Worm (Caenorhabditis elegans) whole organism, L2 larva: ENCODE results near the gene pqn-63.

Source experiments
- C34F6.9 ChIP-seq: fragments of 150-350 bp; optimal IDR thresholded peaks from 2 replicates; lab custom pipeline; 2014; ENCODE audit warnings: missing biosample characterization, missing genetic modification characterization
- F13H6.1 ChIP-seq: sonication (generic microtip); optimal IDR thresholded peaks from 2 replicates; lab custom pipeline; 2016; ENCODE audit warnings: missing genetic modification characterization, missing compliant biosample characterization
- R02D3.7 ChIP-seq: fragments of 150-350 bp; optimal IDR thresholded peaks from 2 replicates; lab custom pipeline; 2014; ENCODE audit warnings: missing biosample characterization, missing genetic modification characterization
- Y55F3AM.14 ChIP-seq: fragments of 200-800 bp; sonication (Bioruptor generic); optimal IDR thresholded peaks from 2 replicates; lab custom pipeline; 2018; ENCODE audit warnings: mild to moderate bottlenecking, missing genetic modification characterization, missing compliant biosample characterization
- ZK546.5 ChIP-seq: sonication (generic microtip); optimal IDR thresholded peaks from 2 replicates; lab custom pipeline; 2017; ENCODE audit warnings: missing biosample characterization, missing genetic modification characterization
- aly-2 ChIP-seq: fragments of 150-350 bp; optimal IDR thresholded peaks from 2 replicates; lab custom pipeline; 2014; ENCODE audit warnings: missing biosample characterization, missing genetic modification characterization
- ama-1 ChIP-seq: fragments of 150-350 bp; optimal IDR thresholded peaks from 2 replicates; lab custom pipeline; 2018; ENCODE audit warnings: inconsistent platforms
- blmp-1 ChIP-seq: sonication (generic microtip); optimal IDR thresholded peaks from 2 replicates; lab custom pipeline; 2017; ENCODE audit warnings: missing genetic modification characterization, mild to moderate bottlenecking, missing compliant biosample characterization, antibody characterized with exemption, moderate library complexity; ENCODE audit not compliant: insufficient read depth
- ceh-16 ChIP-seq: fragments of 150-350 bp; optimal IDR thresholded peaks from 2 replicates; lab custom pipeline; 2014; ENCODE audit warnings: missing biosample characterization, missing genetic modification characterization
- ceh-82 ChIP-seq: fragments of 150-350 bp; optimal IDR thresholded peaks from 2 replicates; lab custom pipeline; 2014; ENCODE audit warnings: missing biosample characterization, missing genetic modification characterization
- crh-2 ChIP-seq: sonication (generic microtip); optimal IDR thresholded peaks from 2 replicates; lab custom pipeline; 2017; ENCODE audit warnings: missing biosample characterization, missing genetic modification characterization
- dmd-4 ChIP-seq: sonication (generic microtip); optimal IDR thresholded peaks from 2 replicates; lab custom pipeline; 2017; ENCODE audit warnings: missing biosample characterization, missing genetic modification characterization
- elt-1 ChIP-seq: fragments of 150-350 bp; optimal IDR thresholded peaks from 2 replicates; lab custom pipeline; 2014; ENCODE audit warnings: missing biosample characterization, missing genetic modification characterization
- elt-3 ChIP-seq: sonication (generic microtip); optimal IDR thresholded peaks from 2 replicates; lab custom pipeline; 2017; ENCODE audit warnings: missing biosample characterization, missing genetic modification characterization
- fos-1 ChIP-seq: fragments of 150-350 bp; optimal IDR thresholded peaks from 2 replicates; lab custom pipeline; 2014; ENCODE audit warnings: missing biosample characterization, missing genetic modification characterization
- gmeb-1 ChIP-seq: fragments of 150-350 bp; optimal IDR thresholded peaks from 2 replicates; lab custom pipeline; 2014; ENCODE audit warnings: missing biosample characterization, missing genetic modification characterization
- lin-13 ChIP-seq: fragments of 150-350 bp; optimal IDR thresholded peaks from 2 replicates; lab custom pipeline; 2014; ENCODE audit warnings: missing biosample characterization, missing genetic modification reagents, missing genetic modification characterization
- lin-39 ChIP-seq: fragments of 150-350 bp; optimal IDR thresholded peaks from 2 replicates; lab custom pipeline; 2014; ENCODE audit warnings: missing biosample characterization, missing genetic modification reagents, missing genetic modification characterization
- mab-5 ChIP-seq: fragments of 150-350 bp; optimal IDR thresholded peaks from 2 replicates; lab custom pipeline; 2014; ENCODE audit warnings: missing biosample characterization, missing genetic modification characterization
- mbf-1 ChIP-seq: sonication (generic microtip); optimal IDR thresholded peaks from 2 replicates; lab custom pipeline; 2017; ENCODE audit warnings: missing biosample characterization, missing genetic modification characterization
- nhr-12 ChIP-seq: fragments of 150-350 bp; optimal IDR thresholded peaks from 2 replicates; lab custom pipeline; 2014; ENCODE audit warnings: missing biosample characterization, missing genetic modification characterization
- nhr-129 ChIP-seq: fragments of 150-350 bp; optimal IDR thresholded peaks from 2 replicates; lab custom pipeline; 2014; ENCODE audit warnings: missing biosample characterization, missing genetic modification characterization
- nhr-21 ChIP-seq: fragments of 150-350 bp; optimal IDR thresholded peaks from 2 replicates; lab custom pipeline; 2014; ENCODE audit warnings: missing biosample characterization, missing genetic modification characterization
- nhr-25 ChIP-seq: fragments of 150-350 bp; sonication (generic microtip); optimal IDR thresholded peaks from 3 replicates; lab custom pipeline; 2014; ENCODE audit warnings: missing biosample characterization, missing genetic modification characterization
- nhr-6 ChIP-seq: fragments of 150-350 bp; optimal IDR thresholded peaks from 2 replicates; lab custom pipeline; 2014; ENCODE audit warnings: missing biosample characterization, missing genetic modification characterization
- nhr-77 ChIP-seq: fragments of 150-350 bp; optimal IDR thresholded peaks from 2 replicates; lab custom pipeline; 2014; ENCODE audit warnings: missing biosample characterization, missing genetic modification characterization
- skn-1 ChIP-seq: sonication (generic microtip); optimal IDR thresholded peaks from 2 replicates; lab custom pipeline; 2017; ENCODE audit warnings: missing biosample characterization, missing genetic modification characterization
- sma-3 ChIP-seq: sonication (generic microtip); optimal IDR thresholded peaks from 2 replicates; lab custom pipeline; 2016; ENCODE audit warnings: missing genetic modification reagents, missing genetic modification characterization, missing compliant biosample characterization
- sma-9 ChIP-seq, 2 experiments: fragments of 150-350 bp in 1 of 2; sonication (generic microtip) in 1 of 2; optimal IDR thresholded peaks; 2 replicates each; lab custom pipeline; 2014 to 2016; ENCODE audit warnings: missing genetic modification characterization in 2 of 2, mild to moderate bottlenecking in 1 of 2, missing biosample characterization in 1 of 2, missing compliant biosample characterization in 1 of 2, missing genetic modification reagents in 1 of 2, moderate library complexity in 1 of 2
- unc-55 ChIP-seq: fragments of 150-350 bp; sonication (generic microtip); optimal IDR thresholded peaks from 3 replicates; lab custom pipeline; 2014; ENCODE audit warnings: missing biosample characterization, missing genetic modification reagents, missing genetic modification characterization
- zag-1 ChIP-seq: fragments of 150-350 bp; optimal IDR thresholded peaks from 2 replicates; lab custom pipeline; 2014; ENCODE audit warnings: missing biosample characterization, missing genetic modification characterization
- ztf-11 ChIP-seq: sonication (generic microtip); optimal IDR thresholded peaks from 2 replicates; lab custom pipeline; 2017; ENCODE audit warnings: missing biosample characterization, missing genetic modification characterization
- ztf-4 ChIP-seq: fragments of 150-350 bp; optimal IDR thresholded peaks from 2 replicates; lab custom pipeline; 2014; ENCODE audit warnings: missing biosample characterization, missing genetic modification characterization

Gene pqn-63

ce11 chrV:9633313-9633712 is 17.5 kb downstream of the pqn-63 start, which contains the start of gene col-147:
Gene col-147 (minus strand): TSS chrV:9633338.
- TF ChIP-seq fos-1: peak; percentile 10
- no peak for TF ChIP-seq dmd-4 (tag; lab: Kevin White, UChicago)
- TF ChIP-seq sma-9 (GFP tag; optimal IDR thresholded peaks at IDR 0.05; lab: Kevin White, UChicago): peak; percentile 52
- no peak for TF ChIP-seq sma-9 (tag; optimal IDR thresholded peaks at IDR 0.05; lab: Kevin White, UChicago)
- peak; percentile 22 for TF ChIP-seq sma-3 (GFP tag; lab: Kevin White, UChicago)
- no peak for TF ChIP-seq R02D3.7 (tag; lab: Kevin White, UChicago)
- peak; percentile 34 for TF ChIP-seq crh-2 (tag; lab: Kevin White, UChicago)
- TF ChIP-seq nhr-25 (tag; lab: Kevin White, UChicago): peak; percentile 67
- TF ChIP-seq blmp-1 (tag; lab: Kevin White, UChicago): peak; percentile 73
- TF ChIP-seq mab-5 (tag; lab: Kevin White, UChicago): no peak
- no peak for TF ChIP-seq elt-3 (tag; lab: Kevin White, UChicago)

DNA sequence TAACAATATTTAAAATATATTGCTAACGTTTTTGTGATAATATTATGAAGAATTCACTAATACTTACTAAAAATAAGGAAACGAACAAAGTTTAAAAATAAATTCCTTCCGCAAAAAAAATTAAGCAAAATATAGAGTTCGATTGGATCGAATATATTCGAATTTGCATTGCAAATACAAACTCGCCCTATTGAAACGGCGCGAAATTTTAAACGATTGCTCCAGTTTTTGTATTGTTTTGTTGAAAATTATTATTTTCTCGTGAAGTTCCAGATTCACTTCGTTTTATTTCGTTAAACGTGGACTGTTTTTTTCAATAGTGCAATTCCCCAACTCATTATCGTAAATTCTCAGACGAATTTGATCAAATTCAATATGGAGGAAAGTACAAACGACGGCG is 29.7 kb downstream of the pqn-63 start, which contains the start of the genes atl-1 and hcp-2:
atl-1 (minus strand) TSS at position 89 of the 400 bp plus-strand sequence.
hcp-2 (plus strand) TSS at position 353 of the 400 bp plus-strand sequence.
- TF ChIP-seq R02D3.7 (tag; lab: Kevin White, UChicago): no peak
- no peak for TF ChIP-seq skn-1
- peak; percentile 45 for TF ChIP-seq gmeb-1 (tag; lab: Kevin White, UChicago)

DNA sequence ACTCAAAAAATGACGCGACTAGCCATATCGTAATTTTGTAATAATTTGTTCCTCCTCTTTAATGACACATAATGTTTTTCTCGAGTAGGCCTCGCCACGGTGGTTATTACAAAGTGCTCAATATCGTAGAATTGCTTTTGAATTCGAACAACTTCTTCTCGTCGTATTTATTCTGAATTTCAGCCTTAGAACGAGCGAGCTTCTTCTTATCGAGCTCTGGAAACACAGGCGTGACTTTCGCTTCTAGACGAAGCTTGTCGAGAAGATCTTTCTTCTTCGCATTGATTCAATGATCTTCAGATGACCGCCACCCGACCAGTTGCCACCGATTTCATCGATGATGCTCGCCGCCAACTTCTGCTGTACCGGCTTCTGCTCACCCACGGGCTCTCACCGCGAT is 35.5 kb downstream of the pqn-63 start, which contains the start of gene T06E4.21:
T06E4.21 (plus strand) TSS at position 301 of the 400 bp plus-strand sequence.
- TF ChIP-seq unc-55 (GFP tag; lab: Kevin White, UChicago) (no peak), ZK546.5 (tag; lab: Kevin White, UChicago) (no peak), C34F6.9 (no peak), zag-1 (tag; lab: Kevin White, UChicago) (no peak), ceh-16 (tag; lab: Kevin White, UChicago) (no peak), sma-3 (GFP tag; lab: Kevin White, UChicago) (no peak), nhr-129 (tag; lab: Kevin White, UChicago) (no peak), nhr-12 (tag; lab: Kevin White, UChicago) (no peak), aly-2 (tag; lab: Kevin White, UChicago) (no peak), elt-1 (tag; lab: Kevin White, UChicago) (no peak), F13H6.1 (tag; lab: Kevin White, UChicago) (no peak)

DNA sequence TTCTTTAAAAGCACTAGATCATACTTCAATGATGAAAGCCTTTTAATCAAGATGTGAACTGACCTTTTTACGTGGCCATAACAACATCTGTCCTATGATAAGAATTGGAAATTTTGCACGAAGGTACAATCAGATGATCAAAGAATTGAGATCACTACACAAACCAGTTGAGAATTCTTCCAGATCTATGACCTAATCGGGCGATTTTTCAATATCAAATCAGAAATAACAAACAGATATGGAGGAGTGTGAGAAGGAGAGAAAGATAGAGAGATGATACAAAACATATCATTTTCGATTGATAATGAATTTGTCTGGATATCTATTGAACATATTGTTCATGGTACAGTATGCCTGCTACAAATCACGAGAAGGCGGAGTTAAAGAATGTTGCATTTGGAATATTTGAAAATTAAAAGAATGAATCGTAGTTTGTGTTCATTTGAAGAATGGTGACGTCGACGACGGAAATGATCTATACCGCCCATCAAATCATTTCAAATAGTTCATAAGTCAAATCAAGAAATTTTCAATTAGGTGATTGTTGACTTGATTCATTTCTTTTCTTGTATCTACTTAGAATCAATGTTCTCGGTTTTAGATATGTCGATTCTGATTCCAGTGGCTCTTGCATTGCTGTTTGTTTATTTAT is 38.4 kb downstream of the pqn-63 start, which contains the start of gene cyp-29A4:
cyp-29A4 (plus strand) TSS at position 602 of the 652 bp plus-strand sequence.
- TF ChIP-seq lin-13 (GFP tag; lab: Kevin White, UChicago) (no peak), elt-1 (tag; lab: Kevin White, UChicago) (no peak), ztf-11 (tag; lab: Kevin White, UChicago) (no peak), aly-2 (tag; lab: Kevin White, UChicago) (no peak), nhr-77 (no peak), ceh-82 (tag; lab: Kevin White, UChicago) (no peak), nhr-12 (tag; lab: Kevin White, UChicago) (no peak), mab-5 (tag; lab: Kevin White, UChicago) (no peak), dmd-4 (tag; lab: Kevin White, UChicago) (no peak), nhr-21 (peak; percentile 48), R02D3.7 (tag; lab: Kevin White, UChicago) (no peak), mbf-1 (tag; lab: Kevin White, UChicago) (no peak), nhr-129 (tag; lab: Kevin White, UChicago) (peak; percentile 23), fos-1 (no peak), ceh-16 (tag; lab: Kevin White, UChicago) (no peak), ztf-4 (tag; lab: Kevin White, UChicago) (no peak), unc-55 (GFP tag; lab: Kevin White, UChicago) (no peak), ZK546.5 (tag; lab: Kevin White, UChicago) (no peak), ama-1 (lab: Kevin White, UChicago) (no peak), Y55F3AM.14 (GFP tag; lab: Kevin White, UChicago) (no peak), blmp-1 (tag; lab: Kevin White, UChicago) (no peak), lin-39 (no peak), zag-1 (tag; lab: Kevin White, UChicago) (no peak), sma-9 (GFP tag; optimal IDR thresholded peaks at IDR 0.05; lab: Kevin White, UChicago) (peak; percentile 35), sma-9 (tag; optimal IDR thresholded peaks at IDR 0.05; lab: Kevin White, UChicago) (no peak), nhr-6 (no peak), C34F6.9 (no peak)
